Fruit fly (Drosophila melanogaster) whole organism, embryonic: ENCODE results near the gene CG7879.

Source experiments
- ATbp ChIP-seq: fragments of 200-800 bp; sonication (Bioruptor generic); optimal IDR thresholded peaks from 2 replicates; lab custom pipeline; 2017; ENCODE audit warnings: missing biosample characterization, mild to moderate bottlenecking, missing genetic modification characterization, missing genetic modification reagents
- Abd-B ChIP-seq: fragments of 200-800 bp; sonication (Bioruptor generic); optimal IDR thresholded peaks from 2 replicates; lab custom pipeline; 2018; ENCODE audit warnings: missing biosample characterization, mild to moderate bottlenecking, missing genetic modification characterization, moderate library complexity
- B-H2 ChIP-seq: fragments of 200-800 bp; sonication (Bioruptor generic); optimal IDR thresholded peaks from 2 replicates; lab custom pipeline; 2018; ENCODE audit warnings: missing biosample characterization, mild to moderate bottlenecking, missing genetic modification characterization
- CG12071 ChIP-seq: fragments of 200-800 bp; sonication (Bioruptor generic); optimal IDR thresholded peaks from 3 replicates; lab custom pipeline; 2018; ENCODE audit warnings: missing biosample characterization, mild to moderate bottlenecking, missing genetic modification characterization
- CG13624 ChIP-seq: fragments of 200-800 bp; sonication (Bioruptor generic); optimal IDR thresholded peaks from 2 replicates; lab custom pipeline; 2016; ENCODE audit warnings: missing biosample characterization, missing genetic modification characterization
- CG15479 ChIP-seq: fragments of 200-800 bp; sonication (Bioruptor generic); optimal IDR thresholded peaks from 3 replicates; lab custom pipeline; 2019; ENCODE audit warnings: missing biosample characterization, mild to moderate bottlenecking, missing genetic modification characterization, moderate library complexity
- CG18599 ChIP-seq: fragments of 200-800 bp; sonication (Bioruptor generic); optimal IDR thresholded peaks from 3 replicates; lab custom pipeline; 2017; ENCODE audit warnings: missing biosample characterization, missing genetic modification characterization, mild to moderate bottlenecking, moderate library complexity, missing genetic modification reagents
- CG2712 ChIP-seq: fragments of 200-800 bp; optimal IDR thresholded peaks from 3 replicates; lab custom pipeline; 2019; ENCODE audit warnings: missing biosample characterization, mild to moderate bottlenecking, missing genetic modification characterization, moderate library complexity
- CG6254 ChIP-seq: fragments of 200-800 bp; sonication (Bioruptor generic); optimal IDR thresholded peaks from 3 replicates; lab custom pipeline; 2017; ENCODE audit warnings: mild to moderate bottlenecking, missing biosample characterization, missing genetic modification reagents, missing genetic modification characterization
- CG6272 ChIP-seq: fragments of 200-800 bp; sonication (Bioruptor generic); IDR thresholded peaks from 2 replicates; pipeline ENCODE4 v1.3.6; 2022; ENCODE audit warnings: missing biosample characterization, missing genetic modification characterization
- CG6765 ChIP-seq: fragments of 200-800 bp; sonication (Bioruptor generic); optimal IDR thresholded peaks from 3 replicates; lab custom pipeline; 2017; ENCODE audit warnings: missing biosample characterization, mild to moderate bottlenecking, missing genetic modification characterization
- CG6813 ChIP-seq: fragments of 200-800 bp; sonication (Bioruptor generic); optimal IDR thresholded peaks from 2 replicates; lab custom pipeline; 2017; ENCODE audit warnings: missing biosample characterization, missing genetic modification characterization, mild to moderate bottlenecking, moderate library complexity, missing genetic modification reagents
- CG8359 ChIP-seq: fragments of 200-800 bp; sonication (Bioruptor generic); optimal IDR thresholded peaks from 2 replicates; lab custom pipeline; 2017; ENCODE audit warnings: missing biosample characterization, mild to moderate bottlenecking, missing genetic modification characterization, borderline replicate concordance
- CG8765 ChIP-seq: fragments of 200-800 bp; sonication (Bioruptor generic); IDR thresholded peaks from 2 replicates; pipeline ENCODE4 v1.3.6; 2022; ENCODE audit warnings: missing biosample characterization, missing genetic modification characterization
- CG8924 ChIP-seq: fragments of 200-800 bp; optimal IDR thresholded peaks from 3 replicates; lab custom pipeline; 2019; ENCODE audit warnings: missing biosample characterization, mild to moderate bottlenecking, missing genetic modification characterization, moderate library complexity
- CG9437 ChIP-seq: fragments of 200-800 bp; sonication (Bioruptor generic); optimal IDR thresholded peaks from 2 replicates; lab custom pipeline; 2018; ENCODE audit warnings: missing biosample characterization, mild to moderate bottlenecking, missing genetic modification characterization
- CHES-1-like ChIP-seq: fragments of 200-800 bp; sonication (Bioruptor generic); optimal IDR thresholded peaks from 2 replicates; lab custom pipeline; 2016; ENCODE audit warnings: missing biosample characterization, missing genetic modification characterization
- D19B ChIP-seq: fragments of 200-800 bp; sonication (Bioruptor generic); optimal IDR thresholded peaks from 2 replicates; lab custom pipeline; 2017; ENCODE audit warnings: missing biosample characterization, mild to moderate bottlenecking, missing genetic modification characterization
- Dbx ChIP-seq: fragments of 200-800 bp; sonication (Bioruptor generic); IDR thresholded peaks from 3 replicates; pipeline ENCODE4 v1.3.6; 2022; ENCODE audit warnings: missing biosample characterization, missing genetic modification characterization
- HmgD ChIP-seq: fragments of 200-800 bp; sonication (Bioruptor generic); optimal IDR thresholded peaks from 3 replicates; lab custom pipeline; 2016; ENCODE audit warnings: missing biosample characterization, missing genetic modification characterization
- Hr51 ChIP-seq, 2 experiments: fragments of 200-800 bp; sonication (Bioruptor generic); optimal IDR thresholded peaks; 2 replicates in 1 of 2; 3 replicates in 1 of 2; lab custom pipeline; 2016 to 2018; ENCODE audit warnings: missing biosample characterization in 2 of 2, missing genetic modification characterization in 2 of 2, mild to moderate bottlenecking in 1 of 2, moderate library complexity in 1 of 2
- Mes4 ChIP-seq: fragments of 200-800 bp; sonication (Bioruptor generic); optimal IDR thresholded peaks from 2 replicates; lab custom pipeline; 2016; ENCODE audit warnings: missing biosample characterization, missing genetic modification characterization
- NK7.1 ChIP-seq: fragments of 200-800 bp; sonication (Bioruptor generic); optimal IDR thresholded peaks from 3 replicates; lab custom pipeline; 2016; ENCODE audit warnings: missing biosample characterization, missing genetic modification characterization
- Scr ChIP-seq: fragments of 200-800 bp; sonication (Bioruptor generic); IDR thresholded peaks from 2 replicates; pipeline ENCODE4 v1.3.6; 2022; ENCODE audit warnings: missing biosample characterization, missing genetic modification characterization; ENCODE audit not compliant: partially characterized antibody
- Six4 ChIP-seq: fragments of 200-800 bp; sonication (Bioruptor generic); optimal IDR thresholded peaks from 2 replicates; lab custom pipeline; 2016; ENCODE audit warnings: missing biosample characterization, missing genetic modification characterization
- abd-A ChIP-seq: fragments of 200-800 bp; sonication (Bioruptor generic); optimal IDR thresholded peaks from 3 replicates; lab custom pipeline; 2019; ENCODE audit warnings: missing biosample characterization, mild to moderate bottlenecking, missing genetic modification characterization, moderate library complexity
- bowl ChIP-seq: fragments of 200-800 bp; sonication (Bioruptor generic); IDR thresholded peaks from 2 replicates; pipeline ENCODE4 v1.3.6; 2022; ENCODE audit warnings: missing biosample characterization, missing genetic modification characterization
- br ChIP-seq: fragments of >200 bp; optimal IDR thresholded peaks from 2 replicates; lab custom pipeline; 2017
- crol ChIP-seq: fragments of 200-800 bp; sonication (Bioruptor generic); IDR thresholded peaks from 2 replicates; pipeline ENCODE4 v1.3.6; 2022; ENCODE audit warnings: missing biosample characterization, missing genetic modification characterization
- cwo ChIP-seq: fragments of 200-800 bp; sonication (Bioruptor generic); optimal IDR thresholded peaks from 3 replicates; lab custom pipeline; 2017; ENCODE audit warnings: missing biosample characterization, missing genetic modification characterization, mild to moderate bottlenecking, moderate library complexity, missing genetic modification reagents
- en ChIP-seq: fragments of 200-800 bp; sonication (Bioruptor generic); optimal IDR thresholded peaks from 2 replicates; lab custom pipeline; 2016; ENCODE audit warnings: missing biosample characterization, missing genetic modification characterization
- esg ChIP-seq: fragments of 200-800 bp; sonication (Bioruptor generic); conservative IDR thresholded peaks from 2 replicates; pipeline ENCODE4 v1.3.6; 2022; ENCODE audit warnings: missing biosample characterization, missing genetic modification characterization
- exex ChIP-seq: fragments of 200-800 bp; sonication (Bioruptor generic); optimal IDR thresholded peaks from 4 replicates; lab custom pipeline; 2018; ENCODE audit warnings: missing biosample characterization, mild to moderate bottlenecking, missing genetic modification characterization, moderate library complexity
- gce ChIP-seq: fragments of 200-800 bp; sonication (Bioruptor generic); IDR thresholded peaks from 3 replicates; pipeline ENCODE4 v1.3.6; 2022; ENCODE audit warnings: missing biosample characterization, missing genetic modification characterization
- inv ChIP-seq: fragments of 200-800 bp; sonication (Bioruptor generic); IDR thresholded peaks from 2 replicates; pipeline ENCODE4 v1.3.6; 2022; ENCODE audit warnings: missing biosample characterization, missing genetic modification characterization; ENCODE audit not compliant: partially characterized antibody
- jing ChIP-seq: fragments of 200-800 bp; sonication (Bioruptor generic); optimal IDR thresholded peaks from 2 replicates; lab custom pipeline; 2018; ENCODE audit warnings: missing biosample characterization, mild to moderate bottlenecking, missing genetic modification characterization
- kah ChIP-seq: fragments of 200-800 bp; sonication (Bioruptor generic); optimal IDR thresholded peaks from 2 replicates; lab custom pipeline; 2018; ENCODE audit warnings: missing biosample characterization, mild to moderate bottlenecking, missing genetic modification characterization
- ken ChIP-seq: fragments of 200-800 bp; sonication (Bioruptor generic); IDR thresholded peaks from 3 replicates; pipeline ENCODE4 v1.3.6; 2022; ENCODE audit warnings: missing biosample characterization, missing genetic modification characterization
- kni ChIP-seq: fragments of 200-800 bp; sonication (Bioruptor generic); optimal IDR thresholded peaks from 3 replicates; lab custom pipeline; 2017; ENCODE audit warnings: mild to moderate bottlenecking, missing biosample characterization, missing genetic modification reagents, missing genetic modification characterization
- lab ChIP-seq: fragments of 200-800 bp; sonication (Bioruptor generic); optimal IDR thresholded peaks from 3 replicates; lab custom pipeline; 2017; ENCODE audit warnings: missing biosample characterization, missing genetic modification characterization, mild to moderate bottlenecking, moderate library complexity, missing genetic modification reagents
- lbe ChIP-seq: fragments of 200-800 bp; sonication (Bioruptor generic); optimal IDR thresholded peaks from 2 replicates; lab custom pipeline; 2016; ENCODE audit warnings: missing biosample characterization, mild to moderate bottlenecking, missing genetic modification characterization
- mam ChIP-seq: fragments of 200-800 bp; sonication (Bioruptor generic); optimal IDR thresholded peaks from 3 replicates; lab custom pipeline; 2016; ENCODE audit warnings: missing biosample characterization, missing genetic modification characterization
- nom ChIP-seq: fragments of 200-800 bp; sonication (Bioruptor generic); optimal IDR thresholded peaks from 2 replicates; lab custom pipeline; 2017; ENCODE audit warnings: missing biosample characterization, missing genetic modification characterization, mild to moderate bottlenecking, moderate library complexity, missing genetic modification reagents
- psq ChIP-seq: fragments of 200-800 bp; sonication (Bioruptor generic); optimal IDR thresholded peaks from 2 replicates; lab custom pipeline; 2017; ENCODE audit warnings: missing biosample characterization, missing genetic modification characterization
- seq ChIP-seq: fragments of 200-800 bp; sonication (Bioruptor generic); IDR thresholded peaks from 2 replicates; pipeline ENCODE4 v1.3.6; 2022; ENCODE audit warnings: missing biosample characterization, missing genetic modification characterization
- slou ChIP-seq: fragments of 200-800 bp; sonication (Bioruptor generic); optimal IDR thresholded peaks from 3 replicates; lab custom pipeline; 2016; ENCODE audit warnings: missing biosample characterization, missing genetic modification characterization
- sna ChIP-seq: fragments of 200-800 bp; sonication (Bioruptor generic); IDR thresholded peaks from 2 replicates; pipeline ENCODE4 v1.3.6; 2022; ENCODE audit warnings: missing biosample characterization, missing genetic modification characterization; ENCODE audit not compliant: partially characterized antibody
- tna ChIP-seq: fragments of 200-800 bp; sonication (Bioruptor generic); IDR thresholded peaks from 2 replicates; pipeline ENCODE4 v1.3.6; 2022; ENCODE audit warnings: missing biosample characterization, missing genetic modification characterization; ENCODE audit not compliant: partially characterized antibody

CG7879 gene

dm6 chr3L:1586266-1587054 is 18.1 kb upstream of the CG7879 start (continued):
- TF ChIP-seq Scr (GFP tag; lab: Robert Waterston, UW): peak; percentile 54
- TF ChIP-seq CHES-1-like (GFP tag; lab: Kevin White, UChicago): no peak
- peak; percentile 20 for TF ChIP-seq CG12071 (GFP tag; lab: Kevin White, UChicago)
- no peak for TF ChIP-seq NK7.1 (GFP tag; lab: Kevin White, UChicago)
- no peak for TF ChIP-seq Mes4
- TF ChIP-seq seq (GFP tag; lab: Robert Waterston, UW): peak; percentile 30; the same call in 1 of the 2 replicates
- peak; percentile 38 for TF ChIP-seq lab (GFP tag; lab: Kevin White, UChicago)
- peak; percentile 32 for TF ChIP-seq CG18599
- peak; percentile 58 for TF ChIP-seq CG15479 (GFP tag; lab: Kevin White, UChicago)
- no peak for TF ChIP-seq esg
- TF ChIP-seq Abd-B: peak; percentile 21
- TF ChIP-seq exex: peak; percentile 59
- no peak for TF ChIP-seq psq
- peak; percentile 27 for TF ChIP-seq cwo
- peak; percentile 49 for TF ChIP-seq kni (GFP tag; lab: Kevin White, UChicago)
- TF ChIP-seq mam (GFP tag; lab: Kevin White, UChicago): no peak
- no peak for TF ChIP-seq Hr51 (GFP tag; optimal IDR thresholded peaks at IDR 0.05; lab: Kevin White, UChicago)
- no peak for TF ChIP-seq CG6272 (GFP tag; lab: Robert Waterston, UW)
- peak; percentile 68 for TF ChIP-seq CG13624 (GFP tag; lab: Kevin White, UChicago)
- TF ChIP-seq CG8765 (GFP tag; lab: Robert Waterston, UW): peak; percentile 42; the same call in 1 of the 2 replicates
- TF ChIP-seq CG9437: no peak
- 0 out of 3 replicates have a peak, but pooled peaks have one; percentile 18 for TF ChIP-seq ken (GFP tag; lab: Robert Waterston, UW)
- peak; percentile 70 for TF ChIP-seq CG8359 (GFP tag; lab: Kevin White, UChicago)
- peak; percentile 30; the same call in 1 of the 2 replicates for TF ChIP-seq crol (GFP tag; lab: Robert Waterston, UW)
- TF ChIP-seq slou (GFP tag; lab: Kevin White, UChicago): no peak
- TF ChIP-seq Six4 (GFP tag; lab: Kevin White, UChicago): no peak
- TF ChIP-seq CG6765 (GFP tag; lab: Kevin White, UChicago): peak; percentile 60
- TF ChIP-seq CG6813 (GFP tag; lab: Kevin White, UChicago): peak; percentile 53
- peak; percentile 84 for TF ChIP-seq sna (GFP tag; lab: Robert Waterston, UW)
- no peak for TF ChIP-seq en (GFP tag; lab: Kevin White, UChicago)
- peak; percentile 78 for TF ChIP-seq lbe (GFP tag; lab: Kevin White, UChicago)
- peak; percentile 48; the same call in 1 of the 2 replicates for TF ChIP-seq tna (GFP tag; lab: Robert Waterston, UW)
- TF ChIP-seq D19B (GFP tag; lab: Kevin White, UChicago): no peak
- no peak for TF ChIP-seq HmgD
- peak; percentile 33 for TF ChIP-seq kah
- peak; percentile 91 for TF ChIP-seq abd-A (tag; lab: Kevin White, UChicago)
- peak; percentile 20; the same call in 1 of the 2 replicates for TF ChIP-seq inv (GFP tag; lab: Robert Waterston, UW)
- no peak for TF ChIP-seq ATbp
- no peak for TF ChIP-seq jing (GFP tag; lab: Kevin White, UChicago)
- TF ChIP-seq bowl: no peak
- peak; percentile 24 for TF ChIP-seq CG6254 (GFP tag; lab: Kevin White, UChicago)
- peak; percentile 46; the same call in 1 of the 3 replicates for TF ChIP-seq gce
- no peak for TF ChIP-seq br (lab: Kevin White, UChicago)
- peak; percentile 3 for TF ChIP-seq CG2712
- TF ChIP-seq Dbx (GFP tag; lab: Robert Waterston, UW): peak; percentile 52; the same call in 1 of the 3 replicates
- peak; percentile 34 for TF ChIP-seq B-H2
- peak; percentile 75 for TF ChIP-seq nom (GFP tag; lab: Kevin White, UChicago)
- TF ChIP-seq CG8924: no peak
